Worm (Caenorhabditis elegans): ENCODE measurements around the gene EGAP4.1.

EGAP4.1 gene

DNA sequence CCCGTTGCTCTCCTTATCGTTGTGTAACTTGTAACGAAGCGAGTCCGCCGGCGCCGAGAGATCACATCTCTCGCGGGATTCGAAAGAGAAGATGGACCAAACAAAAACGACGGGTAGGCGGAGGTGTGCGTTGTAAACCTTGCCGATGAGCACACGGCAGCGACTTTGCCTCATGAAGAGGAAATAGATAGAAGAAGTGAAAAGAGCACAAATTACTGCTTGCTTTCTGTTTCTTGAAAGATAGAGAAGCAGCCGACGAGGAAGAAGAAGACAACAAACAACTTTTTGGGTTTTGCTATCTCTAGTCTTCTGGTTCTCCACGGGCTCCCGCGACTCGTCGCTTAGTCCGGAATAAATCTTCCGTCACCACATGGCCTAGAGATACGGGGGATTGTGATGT is 3.4 kb downstream of the EGAP4.1 start:
- TF ChIP-seq klf-2 (GFP tag; conservative IDR thresholded peaks at IDR 0.05) (no peak), cog-1 (tag; optimal IDR thresholded peaks at IDR 0.05) (peak; percentile 14), ref-1 (GFP tag; conservative IDR thresholded peaks at IDR 0.05) (no peak)

DNA sequence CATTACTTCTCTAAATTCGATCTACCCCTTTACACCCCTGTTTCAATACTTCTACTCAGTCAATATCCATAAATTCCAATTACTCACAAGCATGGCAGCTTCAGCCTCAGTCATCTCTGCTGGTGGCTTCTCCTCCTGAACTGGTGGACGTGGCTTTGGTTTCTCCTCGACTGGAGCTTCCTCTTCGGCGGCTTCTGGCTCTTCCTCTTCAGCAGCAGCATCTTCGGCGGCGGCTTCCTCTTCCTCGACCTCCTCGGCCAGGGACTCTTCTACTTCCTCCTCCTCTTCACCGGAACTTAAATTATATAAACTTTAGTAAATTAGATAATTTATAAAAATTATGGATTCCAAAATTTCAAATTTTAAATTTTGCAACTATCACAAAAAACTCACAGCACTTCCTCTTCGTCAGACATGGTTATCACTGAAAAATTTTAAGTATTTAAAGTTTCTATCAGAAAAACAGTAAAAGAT is 4.0 kb downstream of the EGAP4.1 start, which contains the start of gene tnt-2:
tnt-2 (minus strand) TSS at position 424 of the 474 bp plus-strand sequence.
- no peak for TF ChIP-seq ztf-23 (GFP tag; IDR thresholded peaks at IDR 0.05)

- no peak for TF ChIP-seq ref-1 (GFP tag; conservative IDR thresholded peaks at IDR 0.05)
- TF ChIP-seq cog-1 (tag; optimal IDR thresholded peaks at IDR 0.05) = no peak
- no peak for TF ChIP-seq ztf-29 (GFP tag; IDR thresholded peaks at IDR 0.05)
- TF ChIP-seq T22C8.4 (GFP tag; IDR thresholded peaks at IDR 0.05) = no peak
- no peak for TF ChIP-seq flt-1 (GFP tag; IDR thresholded peaks at IDR 0.05)
- TF ChIP-seq ztf-23 (GFP tag; IDR thresholded peaks at IDR 0.05) = no peak
- no peak for TF ChIP-seq tab-1 (GFP tag; IDR thresholded peaks at IDR 0.05)
- no peak for TF ChIP-seq med-1 (GFP tag; optimal IDR thresholded peaks at IDR 0.05; ENCODE audit: insufficient read depth)
- TF ChIP-seq klf-2 (GFP tag; conservative IDR thresholded peaks at IDR 0.05) = no peak
Measured at ce11 chrX:8721273-8721672, 5.9 kb downstream of the EGAP4.1 start.

DNA sequence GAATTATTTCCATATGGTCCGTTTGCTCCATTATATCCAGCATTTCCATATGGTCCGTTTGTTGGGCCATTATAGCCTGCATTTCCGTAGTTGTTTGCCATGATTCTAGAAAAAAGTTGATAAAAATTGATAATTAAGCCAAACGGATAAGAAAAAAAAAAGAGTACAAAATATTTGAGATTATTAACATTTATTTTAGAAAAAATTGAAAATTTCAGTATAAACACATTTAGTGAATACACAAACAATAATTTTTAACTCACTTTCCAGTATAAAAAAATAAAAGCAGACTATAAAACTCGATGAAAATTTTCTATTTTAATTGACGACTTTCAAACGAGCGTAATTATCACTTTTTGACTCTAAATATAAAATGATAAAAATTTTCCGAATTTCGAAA is 6.5 kb downstream of the EGAP4.1 start, which contains the start of gene F53A9.9:
F53A9.9 (minus strand) TSS at position 101 of the 400 bp plus-strand sequence.
- no peak for TF ChIP-seq ref-1 (GFP tag; conservative IDR thresholded peaks at IDR 0.05)
- TF ChIP-seq T22C8.4 (GFP tag; IDR thresholded peaks at IDR 0.05) = no peak
- TF ChIP-seq med-1 (GFP tag; optimal IDR thresholded peaks at IDR 0.05; ENCODE audit: insufficient read depth) = no peak
- TF ChIP-seq ztf-29 (GFP tag; IDR thresholded peaks at IDR 0.05) = no peak
- TF ChIP-seq cog-1 (tag; optimal IDR thresholded peaks at IDR 0.05) = no peak
- TF ChIP-seq ztf-23 (GFP tag; IDR thresholded peaks at IDR 0.05) = no peak
- TF ChIP-seq tab-1 (GFP tag; IDR thresholded peaks at IDR 0.05) = no peak
- TF ChIP-seq klf-2 (GFP tag; conservative IDR thresholded peaks at IDR 0.05) = no peak
- no peak for TF ChIP-seq flt-1 (GFP tag; IDR thresholded peaks at IDR 0.05)

- TF ChIP-seq ztf-23 (GFP tag; IDR thresholded peaks at IDR 0.05) (no peak), tab-1 (GFP tag; IDR thresholded peaks at IDR 0.05) (no peak), cog-1 (tag; optimal IDR thresholded peaks at IDR 0.05) (no peak)
Measured at ce11 chrX:8719888-8720287, 7.3 kb downstream of the EGAP4.1 start.

DNA sequence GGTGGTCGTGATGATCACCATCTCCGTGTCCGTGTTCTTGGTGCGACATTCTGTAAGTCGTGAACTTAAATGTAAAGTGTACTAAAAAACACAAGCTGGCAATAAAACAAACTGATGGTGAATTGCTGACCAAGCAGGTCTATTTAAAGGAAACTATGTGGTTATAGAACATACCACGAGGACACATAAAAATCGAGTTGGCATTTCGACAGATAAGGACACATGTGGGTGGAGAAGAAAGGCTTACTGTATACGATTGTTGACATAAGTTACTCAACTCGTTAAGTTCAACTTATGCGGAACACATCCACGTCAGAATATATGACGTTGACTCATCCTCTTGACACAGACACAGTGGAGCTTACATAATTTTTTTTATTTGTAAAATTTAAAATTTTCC is 8.3 kb downstream of the EGAP4.1 start, which contains the start of gene F53A9.8:
F53A9.8 (minus strand) TSS at position 49 of the 400 bp plus-strand sequence.
- TF ChIP-seq med-1 (GFP tag; optimal IDR thresholded peaks at IDR 0.05; ENCODE audit: insufficient read depth) = no peak
- TF ChIP-seq klf-2 (GFP tag; conservative IDR thresholded peaks at IDR 0.05) = no peak
- no peak for TF ChIP-seq ztf-23 (GFP tag; IDR thresholded peaks at IDR 0.05)
- TF ChIP-seq ref-1 (GFP tag; conservative IDR thresholded peaks at IDR 0.05) = no peak

DNA sequence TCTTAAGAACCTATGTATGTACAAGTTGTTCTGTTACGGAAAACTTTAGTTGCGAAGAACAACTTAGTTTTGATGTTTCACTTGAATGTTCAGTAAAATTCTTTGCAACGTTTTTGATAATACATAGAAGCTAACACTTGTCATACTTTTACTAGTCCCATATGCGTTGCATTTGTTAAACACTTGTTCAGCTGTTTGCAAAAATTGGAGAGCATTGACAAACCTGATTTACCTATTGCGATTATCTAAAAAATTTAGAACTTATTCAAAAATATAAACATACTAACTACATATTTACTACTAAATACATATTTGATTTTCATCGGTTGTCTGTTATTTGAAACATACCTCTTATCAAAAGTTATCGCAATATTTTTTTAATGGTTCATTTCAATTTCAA is 9.1 kb downstream of the EGAP4.1 start:
- TF ChIP-seq med-1 (GFP tag; optimal IDR thresholded peaks at IDR 0.05; ENCODE audit: insufficient read depth) (no peak), ztf-29 (GFP tag; IDR thresholded peaks at IDR 0.05) (no peak), ref-1 (GFP tag; conservative IDR thresholded peaks at IDR 0.05) (no peak), flt-1 (GFP tag; IDR thresholded peaks at IDR 0.05) (no peak), ztf-23 (GFP tag; IDR thresholded peaks at IDR 0.05) (no peak), tab-1 (GFP tag; IDR thresholded peaks at IDR 0.05) (no peak), T22C8.4 (GFP tag; IDR thresholded peaks at IDR 0.05) (no peak), cog-1 (tag; optimal IDR thresholded peaks at IDR 0.05) (no peak), klf-2 (GFP tag; conservative IDR thresholded peaks at IDR 0.05) (no peak)

DNA sequence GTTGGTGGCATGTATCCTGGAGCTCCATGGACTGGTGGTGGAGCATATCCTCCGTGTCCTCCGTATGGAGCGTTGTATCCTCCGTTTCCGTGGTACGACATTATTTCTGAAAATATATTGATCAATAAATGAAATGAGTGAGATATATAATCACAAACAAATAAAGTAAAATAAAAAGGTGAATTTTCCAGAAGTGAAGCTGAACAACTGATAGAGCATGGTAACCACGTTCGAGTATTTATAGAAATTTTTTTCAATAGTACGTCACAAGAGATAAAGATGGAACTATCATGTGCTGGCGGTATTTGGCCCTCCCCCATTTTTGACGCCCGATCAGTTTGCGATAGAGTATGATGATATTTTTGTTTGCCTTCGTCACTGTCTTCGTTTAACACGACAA is 10.4 kb downstream of the EGAP4.1 start, which contains the start of gene F53A9.7:
F53A9.7 (minus strand) TSS at position 101 of the 400 bp plus-strand sequence.
- TF ChIP-seq ztf-29 (GFP tag; IDR thresholded peaks at IDR 0.05) (no peak), ztf-23 (GFP tag; IDR thresholded peaks at IDR 0.05) (no peak), med-1 (GFP tag; optimal IDR thresholded peaks at IDR 0.05; ENCODE audit: insufficient read depth) (no peak), klf-2 (GFP tag; conservative IDR thresholded peaks at IDR 0.05) (no peak), cog-1 (tag; optimal IDR thresholded peaks at IDR 0.05) (no peak), ref-1 (GFP tag; conservative IDR thresholded peaks at IDR 0.05) (no peak), tab-1 (GFP tag; IDR thresholded peaks at IDR 0.05) (no peak), flt-1 (GFP tag; IDR thresholded peaks at IDR 0.05) (no peak), T22C8.4 (GFP tag; IDR thresholded peaks at IDR 0.05) (no peak)

- TF ChIP-seq flt-1 (GFP tag; IDR thresholded peaks at IDR 0.05) (no peak), ref-1 (GFP tag; conservative IDR thresholded peaks at IDR 0.05) (no peak), ztf-23 (GFP tag; IDR thresholded peaks at IDR 0.05) (no peak), med-1 (GFP tag; optimal IDR thresholded peaks at IDR 0.05; ENCODE audit: insufficient read depth) (no peak), cog-1 (tag; optimal IDR thresholded peaks at IDR 0.05) (no peak)
Measured at ce11 chrX:8714845-8715244, 12.4 kb downstream of the EGAP4.1 start.

DNA sequence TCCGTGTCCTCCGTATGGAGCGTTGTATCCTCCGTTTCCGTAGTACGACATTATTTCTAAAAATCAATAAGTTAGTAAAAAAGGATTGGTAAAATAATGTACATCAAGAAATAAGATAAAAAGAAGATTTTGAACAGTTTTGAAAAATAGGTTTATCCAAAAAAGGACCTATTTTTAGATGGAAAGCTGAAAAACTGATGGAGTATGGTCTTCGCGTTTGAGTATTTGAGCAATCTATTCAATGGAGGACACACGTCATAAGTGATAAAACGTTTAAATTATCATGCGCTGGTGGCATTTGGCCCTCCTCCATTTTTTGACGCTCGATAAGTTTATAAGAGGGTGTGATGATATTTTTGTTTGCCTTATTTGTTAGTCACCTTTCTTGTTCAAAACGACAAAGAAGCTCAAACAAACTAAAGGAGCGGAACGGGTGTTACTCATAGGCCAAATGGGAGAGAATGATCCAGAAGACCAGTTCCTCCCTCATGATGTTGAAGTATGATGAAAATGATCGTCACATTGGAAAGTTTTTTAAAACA is 13.4 kb downstream of the EGAP4.1 start, which contains the start of gene F53A9.6:
F53A9.6 (minus strand) TSS at position 51 of the 542 bp plus-strand sequence.
- TF ChIP-seq ztf-29 (GFP tag; IDR thresholded peaks at IDR 0.05) = no peak
- no peak for TF ChIP-seq flt-1 (GFP tag; IDR thresholded peaks at IDR 0.05)
- TF ChIP-seq klf-2 (GFP tag; conservative IDR thresholded peaks at IDR 0.05) = no peak
- no peak for TF ChIP-seq ztf-23 (GFP tag; IDR thresholded peaks at IDR 0.05)
- no peak for TF ChIP-seq cog-1 (tag; optimal IDR thresholded peaks at IDR 0.05)
- TF ChIP-seq tab-1 (GFP tag; IDR thresholded peaks at IDR 0.05) = no peak
- no peak for TF ChIP-seq T22C8.4 (GFP tag; IDR thresholded peaks at IDR 0.05)
- TF ChIP-seq med-1 (GFP tag; optimal IDR thresholded peaks at IDR 0.05; ENCODE audit: insufficient read depth) = no peak
- TF ChIP-seq ref-1 (GFP tag; conservative IDR thresholded peaks at IDR 0.05) = no peak
